Fruit fly (Drosophila melanogaster) whole organism, prepupa: Measurements from ENCODE around the gene CG43800.

Experiments
- Blimp-1 ChIP-seq: fragments of 200-800 bp; sonication (Bioruptor generic); optimal IDR thresholded peaks from 3 replicates; lab custom pipeline; 2017; ENCODE audit warnings: missing biosample characterization, missing genetic modification characterization, mild to moderate bottlenecking, moderate library complexity, missing genetic modification reagents
- CG10669 ChIP-seq: fragments of 200-800 bp; sonication (Bioruptor generic); optimal IDR thresholded peaks from 3 replicates; lab custom pipeline; 2018; ENCODE audit warnings: missing biosample characterization, mild to moderate bottlenecking, missing genetic modification characterization, moderate library complexity
- CG11294 ChIP-seq: fragments of 200-800 bp; sonication (Bioruptor generic); IDR thresholded peaks from 2 replicates; pipeline ENCODE4 v1.3.6; 2022; ENCODE audit warnings: missing biosample characterization, missing genetic modification characterization
- CG11762 ChIP-seq: fragments of 200-800 bp; sonication (Bioruptor generic); optimal IDR thresholded peaks from 3 replicates; lab custom pipeline; 2016; ENCODE audit warnings: missing biosample characterization, missing genetic modification characterization; ENCODE audit not compliant: insufficient read depth
- CG11902 ChIP-seq: fragments of 200-800 bp; sonication (Bioruptor generic); optimal IDR thresholded peaks from 3 replicates; lab custom pipeline; 2016; ENCODE audit warnings: missing biosample characterization, missing genetic modification characterization
- CG15336 ChIP-seq: fragments of 200-800 bp; sonication (Bioruptor generic); IDR thresholded peaks from 2 replicates; pipeline ENCODE4 v1.3.6; 2022; ENCODE audit warnings: missing biosample characterization, missing genetic modification characterization
- CG1621 ChIP-seq: fragments of 200-800 bp; sonication (Bioruptor generic); optimal IDR thresholded peaks from 3 replicates; lab custom pipeline; 2018; ENCODE audit warnings: missing biosample characterization, mild to moderate bottlenecking, missing genetic modification characterization
- CG16779 ChIP-seq: fragments of 200-800 bp; sonication (Bioruptor generic); optimal IDR thresholded peaks from 3 replicates; lab custom pipeline; 2017; ENCODE audit warnings: missing biosample characterization, mild to moderate bottlenecking, missing genetic modification characterization
- CG31627 ChIP-seq: fragments of 200-800 bp; sonication (Bioruptor generic); optimal IDR thresholded peaks from 3 replicates; lab custom pipeline; 2016; ENCODE audit warnings: missing biosample characterization, missing genetic modification characterization
- CG32006 ChIP-seq: fragments of 200-800 bp; sonication (Bioruptor generic); optimal IDR thresholded peaks from 3 replicates; lab custom pipeline; 2017; ENCODE audit warnings: missing biosample characterization, mild to moderate bottlenecking, missing genetic modification characterization
- CG34406 ChIP-seq: fragments of 200-800 bp; sonication (Bioruptor generic); optimal IDR thresholded peaks from 3 replicates; lab custom pipeline; 2016; ENCODE audit warnings: missing biosample characterization, missing genetic modification characterization
- CG4318 ChIP-seq: fragments of 200-800 bp; sonication (Bioruptor generic); optimal IDR thresholded peaks from 3 replicates; lab custom pipeline; 2017; ENCODE audit warnings: missing biosample characterization, mild to moderate bottlenecking, missing genetic modification characterization
- CG6163 ChIP-seq: fragments of 200-800 bp; sonication (Bioruptor generic); IDR thresholded peaks from 3 replicates; pipeline ENCODE4 v1.3.6; 2022; ENCODE audit warnings: missing biosample characterization, missing genetic modification characterization
- CG6276 ChIP-seq: fragments of 200-800 bp; sonication (Bioruptor generic); optimal IDR thresholded peaks from 2 replicates; lab custom pipeline; 2017; ENCODE audit warnings: missing biosample characterization, mild to moderate bottlenecking, missing genetic modification characterization
- CG6792 ChIP-seq: fragments of 200-800 bp; sonication (Bioruptor generic); optimal IDR thresholded peaks from 3 replicates; lab custom pipeline; 2016; ENCODE audit warnings: missing biosample characterization, missing genetic modification characterization
- CG6808 ChIP-seq: fragments of 200-800 bp; sonication (Bioruptor generic); optimal IDR thresholded peaks from 3 replicates; lab custom pipeline; 2017; ENCODE audit warnings: missing biosample characterization, missing genetic modification characterization, mild to moderate bottlenecking, moderate library complexity, missing genetic modification reagents
- CG7368 ChIP-seq: fragments of 200-800 bp; sonication (Bioruptor generic); optimal IDR thresholded peaks from 3 replicates; lab custom pipeline; 2016; ENCODE audit warnings: missing biosample characterization, missing genetic modification characterization
- CG8319 ChIP-seq: fragments of 200-800 bp; sonication (Bioruptor generic); optimal IDR thresholded peaks from 3 replicates; lab custom pipeline; 2016; ENCODE audit warnings: missing biosample characterization, missing genetic modification characterization
- CG8632 ChIP-seq: fragments of 200-800 bp; sonication (Bioruptor generic); optimal IDR thresholded peaks from 3 replicates; lab custom pipeline; 2016; ENCODE audit warnings: missing biosample characterization, missing genetic modification characterization
- CG9139 ChIP-seq: fragments of 200-800 bp; sonication (Bioruptor generic); optimal IDR thresholded peaks from 3 replicates; lab custom pipeline; 2017; ENCODE audit warnings: missing biosample characterization, mild to moderate bottlenecking, missing genetic modification characterization
- Eip75B ChIP-seq: fragments of 200-800 bp; sonication (Bioruptor generic); optimal IDR thresholded peaks from 3 replicates; lab custom pipeline; 2016; ENCODE audit warnings: missing biosample characterization, missing genetic modification characterization
- Eip78C ChIP-seq: fragments of 200-800 bp; sonication (Bioruptor generic); peaks from one replicate; lab custom pipeline; 2016; ENCODE audit warnings: missing biosample characterization, missing genetic modification characterization
- Eip93F ChIP-seq: fragments of 200-800 bp; sonication (Bioruptor generic); optimal IDR thresholded peaks from 2 replicates; lab custom pipeline; 2016; ENCODE audit warnings: missing biosample characterization, mild to moderate bottlenecking, missing genetic modification characterization
- Ets21C ChIP-seq: fragments of 200-800 bp; sonication (Bioruptor generic); optimal IDR thresholded peaks from 3 replicates; lab custom pipeline; 2016; ENCODE audit warnings: missing biosample characterization, missing genetic modification characterization
- Ets96B ChIP-seq: fragments of 200-800 bp; optimal IDR thresholded peaks from 2 replicates; lab custom pipeline; 2019; ENCODE audit warnings: missing biosample characterization, mild to moderate bottlenecking, missing genetic modification characterization, moderate library complexity
- Gug ChIP-seq: fragments of 200-800 bp; sonication (Bioruptor generic); IDR thresholded peaks from 2 replicates; pipeline ENCODE4 v1.3.6; 2022; ENCODE audit warnings: missing biosample characterization, missing genetic modification characterization
- Hr38 ChIP-seq: sonication (Bioruptor generic); optimal IDR thresholded peaks from 2 replicates; lab custom pipeline; 2016; ENCODE audit warnings: missing biosample characterization, missing genetic modification characterization
- Hr39 ChIP-seq: fragments of 200-800 bp; sonication (Bioruptor generic); optimal IDR thresholded peaks from 2 replicates; lab custom pipeline; 2016; ENCODE audit warnings: missing biosample characterization, missing genetic modification characterization
- Lpt ChIP-seq: fragments of 200-800 bp; sonication (Bioruptor generic); optimal IDR thresholded peaks from 3 replicates; lab custom pipeline; 2016; ENCODE audit warnings: missing biosample characterization, missing genetic modification characterization
- Met ChIP-seq: fragments of 200-800 bp; sonication (Bioruptor generic); optimal IDR thresholded peaks from 3 replicates; lab custom pipeline; 2016; ENCODE audit warnings: missing biosample characterization, missing genetic modification characterization
- OdsH ChIP-seq: fragments of 200-800 bp; sonication (Bioruptor generic); optimal IDR thresholded peaks from 3 replicates; lab custom pipeline; 2016; ENCODE audit warnings: missing biosample characterization, missing genetic modification characterization
- Smox ChIP-seq: fragments of 200-800 bp; sonication (Bioruptor generic); optimal IDR thresholded peaks from 3 replicates; lab custom pipeline; 2016; ENCODE audit warnings: missing biosample characterization, missing genetic modification characterization
- Sox102F ChIP-seq: fragments of 200-800 bp; sonication (Bioruptor generic); optimal IDR thresholded peaks from 2 replicates; lab custom pipeline; 2016; ENCODE audit warnings: missing biosample characterization, mild to moderate bottlenecking, missing genetic modification characterization
- Sox15 ChIP-seq: fragments of 200-800 bp; sonication (Bioruptor generic); optimal IDR thresholded peaks from 3 replicates; lab custom pipeline; 2016; ENCODE audit warnings: missing biosample characterization, missing genetic modification characterization
- acj6 ChIP-seq: fragments of 200-800 bp; sonication (Bioruptor generic); optimal IDR thresholded peaks from 3 replicates; lab custom pipeline; 2016; ENCODE audit warnings: missing biosample characterization, missing genetic modification characterization
- cyc ChIP-seq: fragments of 200-800 bp; sonication (Bioruptor generic); optimal IDR thresholded peaks from 3 replicates; lab custom pipeline; 2016; ENCODE audit warnings: missing biosample characterization, missing genetic modification characterization
- dac ChIP-seq: fragments of 200-800 bp; sonication (Bioruptor generic); optimal IDR thresholded peaks from 2 replicates; lab custom pipeline; 2017; ENCODE audit warnings: missing biosample characterization, mild to moderate bottlenecking, missing genetic modification characterization
- dsx ChIP-seq: fragments of 200-800 bp; optimal IDR thresholded peaks from 3 replicates; lab custom pipeline; 2019; ENCODE audit warnings: missing biosample characterization, mild to moderate bottlenecking, missing genetic modification characterization, moderate library complexity; ENCODE audit not compliant: poor library complexity, severe bottlenecking
- eg ChIP-seq: fragments of 200-800 bp; sonication (Bioruptor generic); IDR thresholded peaks from 3 replicates; pipeline ENCODE4 v1.3.6; 2022; ENCODE audit warnings: missing biosample characterization, missing genetic modification characterization
- esn ChIP-seq: fragments of 200-800 bp; sonication (Bioruptor generic); optimal IDR thresholded peaks from 2 replicates; lab custom pipeline; 2016; ENCODE audit warnings: missing biosample characterization, mild to moderate bottlenecking, missing genetic modification characterization, moderate library complexity
- fd59A ChIP-seq: fragments of 200-800 bp; sonication (Bioruptor generic); optimal IDR thresholded peaks from 2 replicates; lab custom pipeline; 2017; ENCODE audit warnings: missing biosample characterization, mild to moderate bottlenecking, missing genetic modification characterization, missing genetic modification reagents
- fd85E ChIP-seq: fragments of 200-800 bp; sonication (Bioruptor generic); optimal IDR thresholded peaks from 3 replicates; lab custom pipeline; 2016; ENCODE audit warnings: missing biosample characterization, missing genetic modification characterization
- fkh ChIP-seq: fragments of 200-800 bp; sonication (Bioruptor generic); optimal IDR thresholded peaks from 3 replicates; lab custom pipeline; 2017; ENCODE audit warnings: missing biosample characterization, mild to moderate bottlenecking, missing genetic modification characterization, moderate library complexity
- net ChIP-seq: fragments of 200-800 bp; sonication (Bioruptor generic); optimal IDR thresholded peaks from 3 replicates; lab custom pipeline; 2016; ENCODE audit warnings: missing biosample characterization, missing genetic modification characterization
- pdm3 ChIP-seq: fragments of 200-800 bp; sonication (Bioruptor generic); optimal IDR thresholded peaks from 3 replicates; lab custom pipeline; 2016; ENCODE audit warnings: missing biosample characterization, missing genetic modification characterization
- salr ChIP-seq, 2 experiments: fragments of 200-800 bp; sonication (Bioruptor generic); optimal IDR thresholded peaks; 3 replicates each; lab custom pipeline; 2016 to 2018; ENCODE audit warnings: missing biosample characterization in 2 of 2, missing genetic modification characterization in 2 of 2, mild to moderate bottlenecking in 1 of 2
- spab ChIP-seq: fragments of 200-800 bp; sonication (Bioruptor generic); optimal IDR thresholded peaks from 2 replicates; lab custom pipeline; 2017; ENCODE audit warnings: missing biosample characterization, mild to moderate bottlenecking, missing genetic modification characterization, missing genetic modification reagents
- topi ChIP-seq: fragments of 200-800 bp; sonication (Bioruptor generic); optimal IDR thresholded peaks from 3 replicates; lab custom pipeline; 2016; ENCODE audit warnings: missing biosample characterization, missing genetic modification characterization
- vri ChIP-seq: fragments of 200-800 bp; sonication (Bioruptor generic); optimal IDR thresholded peaks from 3 replicates; lab custom pipeline; 2016; ENCODE audit warnings: missing biosample characterization, mild to moderate bottlenecking, missing genetic modification characterization

Gene CG43800

DNA sequence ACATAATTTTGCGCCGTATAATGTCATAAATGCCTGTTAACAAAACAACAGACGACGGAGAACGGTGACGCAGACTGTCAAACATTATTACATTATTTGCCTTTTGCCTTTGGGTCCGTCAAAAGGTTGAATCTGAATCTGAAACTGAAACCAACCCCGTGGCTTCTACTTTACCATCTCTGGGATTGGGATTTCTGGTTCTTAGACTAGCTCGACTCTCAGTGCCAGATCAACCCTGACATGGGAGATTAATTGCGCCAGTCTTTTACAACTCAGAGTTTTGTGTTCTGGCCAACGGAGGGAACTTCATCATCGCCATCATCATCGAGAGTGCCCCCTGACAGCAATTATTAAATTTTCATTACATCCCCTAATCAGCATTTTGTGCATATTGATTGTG lies 39.8 kb upstream of the CG43800 start:
- TF ChIP-seq spab (no peak), CG4318 (GFP tag; lab: Kevin White, UChicago) (no peak), Hr38 (GFP tag; lab: Kevin White, UChicago) (no peak), CG9139 (GFP tag; lab: Kevin White, UChicago) (no peak), Sox15 (GFP tag; lab: Kevin White, UChicago) (no peak), Ets96B (tag; lab: Kevin White, UChicago) (no peak), pdm3 (GFP tag; lab: Kevin White, UChicago) (no peak)
- TF ChIP-seq, all 60 proteins: peak for 0

DNA sequence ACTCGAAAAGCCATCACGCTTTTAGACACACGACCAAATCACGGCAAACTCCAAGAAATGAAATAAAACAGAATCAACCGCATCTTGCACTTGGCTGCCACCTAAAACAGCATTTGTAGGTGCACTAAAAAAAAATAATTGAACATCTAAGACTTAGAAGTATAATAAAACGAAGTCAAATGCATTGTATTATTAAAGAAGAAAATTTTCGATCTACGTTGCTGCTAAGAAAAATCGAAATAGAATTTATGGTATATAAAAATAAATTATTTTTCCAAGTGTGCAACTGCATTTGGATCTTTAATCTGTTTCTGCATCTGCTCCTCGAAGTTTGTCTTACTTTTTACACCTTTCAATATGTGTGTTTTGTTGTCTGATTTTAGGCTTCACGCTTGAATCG lies 37.7 kb upstream of the CG43800 start:
- peak; percentile 28; the same call in 1 of the 2 replicates for TF ChIP-seq CG15336 (GFP tag; lab: Robert Waterston, UW)
- TF ChIP-seq CG6808 (GFP tag; lab: Kevin White, UChicago), result no peak
- peak; percentile 17; the same call in 1 of the 3 replicates for TF ChIP-seq CG6163 (GFP tag; lab: Robert Waterston, UW)
- TF ChIP-seq cyc (GFP tag; lab: Kevin White, UChicago), result peak; percentile 23
- TF ChIP-seq CG8632 (GFP tag; lab: Kevin White, UChicago), result no peak
- TF ChIP-seq Ets96B (tag; lab: Kevin White, UChicago), result peak; percentile 6
- TF ChIP-seq Sox15 (GFP tag; lab: Kevin White, UChicago), result no peak
- TF ChIP-seq Eip78C (GFP tag; lab: Kevin White, UChicago), result peak; percentile 82
- no peak for TF ChIP-seq CG1621 (tag; lab: Kevin White, UChicago)
- TF ChIP-seq dac (GFP tag; lab: Kevin White, UChicago), result no peak
- no peak for TF ChIP-seq CG9139 (GFP tag; lab: Kevin White, UChicago)
- no peak for TF ChIP-seq fkh
- TF ChIP-seq Blimp-1 (GFP tag; lab: Kevin White, UChicago), result no peak
- no peak for TF ChIP-seq dsx (GFP tag; lab: Kevin White, UChicago)
- TF ChIP-seq CG7368 (GFP tag; lab: Kevin White, UChicago), result no peak
- TF ChIP-seq CG11294 (GFP tag; lab: Robert Waterston, UW), result no peak
- TF ChIP-seq Gug, result no peak
- TF ChIP-seq OdsH, result peak; percentile 46
- no peak for TF ChIP-seq CG8319 (GFP tag; lab: Kevin White, UChicago)
- no peak for TF ChIP-seq CG6276 (GFP tag; lab: Kevin White, UChicago)
- TF ChIP-seq net (GFP tag; lab: Kevin White, UChicago), result no peak
- peak; percentile 4 for TF ChIP-seq CG6792 (GFP tag; lab: Kevin White, UChicago)
- TF ChIP-seq Eip75B (GFP tag; lab: Kevin White, UChicago), result no peak
- no peak for TF ChIP-seq Eip93F (GFP tag; lab: Kevin White, UChicago)
- peak; percentile 18 for TF ChIP-seq Hr39 (GFP tag; lab: Kevin White, UChicago)
- TF ChIP-seq CG16779 (tag; lab: Kevin White, UChicago), result no peak
- no peak for TF ChIP-seq CG31627
- TF ChIP-seq eg, result 0 out of 3 replicates have a peak, but pooled peaks have one; percentile 21
- peak; percentile 23 for TF ChIP-seq topi
- TF ChIP-seq fd59A (GFP tag; lab: Kevin White, UChicago), result no peak
- no peak for TF ChIP-seq fd85E (GFP tag; lab: Kevin White, UChicago)
- TF ChIP-seq CG10669 (GFP tag; lab: Kevin White, UChicago), result peak; percentile 19
- TF ChIP-seq vri (GFP tag; lab: Kevin White, UChicago), result no peak
- peak; percentile 6 for TF ChIP-seq CG11762 (GFP tag; lab: Kevin White, UChicago)
- peak; percentile 24 for TF ChIP-seq esn (GFP tag; lab: Kevin White, UChicago)
- peak; percentile 12 for TF ChIP-seq Sox102F
- TF ChIP-seq spab, result no peak
- peak; percentile 33 for TF ChIP-seq Met (GFP tag; lab: Kevin White, UChicago)
- peak; percentile 51 for TF ChIP-seq CG32006 (GFP tag; lab: Kevin White, UChicago)
- peak; percentile 8 for TF ChIP-seq Lpt (GFP tag; lab: Kevin White, UChicago)
- no peak for TF ChIP-seq salr (GFP tag; optimal IDR thresholded peaks at IDR 0.05; lab: Kevin White, UChicago)
- TF ChIP-seq acj6 (GFP tag; lab: Kevin White, UChicago), result peak; percentile 37
- TF ChIP-seq Smox (GFP tag; lab: Kevin White, UChicago), result peak; percentile 16
- peak; percentile 8 for TF ChIP-seq CG34406 (GFP tag; lab: Kevin White, UChicago)
- no peak for TF ChIP-seq Hr38 (GFP tag; lab: Kevin White, UChicago)
- no peak for TF ChIP-seq CG11902 (GFP tag; lab: Kevin White, UChicago)
- no peak for TF ChIP-seq Ets21C
